Worm (Caenorhabditis elegans): ENCODE results near the gene lgc-58.

- TF ChIP-seq alr-1 (tag; optimal IDR thresholded peaks at IDR 0.05; ENCODE audit: borderline replicate concordance) = no peak
- TF ChIP-seq lin-14 (GFP tag; optimal IDR thresholded peaks at IDR 0.05) = peak; percentile 20
- TF ChIP-seq nhr-47 (tag; optimal IDR thresholded peaks at IDR 0.05) = no peak
- no peak for TF ChIP-seq lin-13 (GFP tag; optimal IDR thresholded peaks at IDR 0.05)
- no peak for TF ChIP-seq nhr-28 (tag; optimal IDR thresholded peaks at IDR 0.05)
- no peak for TF ChIP-seq nhr-77 (tag; optimal IDR thresholded peaks at IDR 0.05)
- TF ChIP-seq nhr-20 (tag; optimal IDR thresholded peaks at IDR 0.05) = no peak
- TF ChIP-seq rnt-1 (tag; optimal IDR thresholded peaks at IDR 0.05) = no peak
- TF ChIP-seq lin-39 (tag; optimal IDR thresholded peaks at IDR 0.05) = no peak
- TF ChIP-seq mep-1 (tag; optimal IDR thresholded peaks at IDR 0.05) = no peak
- TF ChIP-seq F16B12.6 (tag; optimal IDR thresholded peaks at IDR 0.05) = no peak
These were observed 42.9 kb downstream of the lgc-58 start, which contains the start of gene C15H9.2 for ce11 chrX:6118086-6118825.
